Worm (Caenorhabditis elegans): Measurements from ENCODE around the gene D1086.21.

The D1086.21 gene

DNA sequence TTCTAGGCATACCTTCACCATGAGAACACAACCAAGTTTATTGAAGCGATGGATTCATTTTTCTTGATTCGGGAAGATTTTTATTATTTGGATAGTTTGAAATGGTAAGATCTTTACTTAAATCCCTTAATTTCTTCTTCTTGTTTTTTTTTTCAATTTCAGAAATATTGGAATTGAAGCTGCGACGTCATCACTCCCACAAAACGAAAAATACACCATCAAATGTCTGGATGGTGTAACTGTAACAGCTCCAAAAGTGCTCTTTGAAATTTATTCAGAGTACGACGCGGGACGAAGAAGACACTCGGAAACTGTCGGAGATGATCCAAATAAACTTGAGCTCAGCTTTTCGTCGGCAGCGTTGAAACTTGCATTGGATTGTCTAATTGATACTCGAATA, at the start of gene D1086.21:
Gene D1086.21, plus strand, starts transcription at position 301 of the 400 bp plus-strand sequence.
- TF ChIP-seq ceh-19 (GFP tag; optimal IDR thresholded peaks at IDR 0.05) (no peak), ceh-14 (tag; optimal IDR thresholded peaks at IDR 0.05) (no peak), ceh-22 (tag; optimal IDR thresholded peaks at IDR 0.05) (no peak), C08G9.2 (tag; optimal IDR thresholded peaks at IDR 0.05) (no peak), ceh-6 (GFP tag; optimal IDR thresholded peaks at IDR 0.05) (no peak), che-1 (tag; optimal IDR thresholded peaks at IDR 0.05) (no peak), sox-4 (tag; optimal IDR thresholded peaks at IDR 0.05) (no peak), zip-5 (tag; optimal IDR thresholded peaks at IDR 0.05) (no peak), ceh-18 (tag; optimal IDR thresholded peaks at IDR 0.05) (no peak), ceh-48 (tag; optimal IDR thresholded peaks at IDR 0.05) (no peak), T23F11.4 (GFP tag; optimal IDR thresholded peaks at IDR 0.05) (no peak), dmd-4 (tag; optimal IDR thresholded peaks at IDR 0.05; ENCODE audit: borderline replicate concordance) (no peak), tbx-7 (tag; optimal IDR thresholded peaks at IDR 0.05) (no peak), F13H6.1 (tag; optimal IDR thresholded peaks at IDR 0.05) (no peak), ref-2 (tag; optimal IDR thresholded peaks at IDR 0.05) (no peak), nfya-1 (tag; optimal IDR thresholded peaks at IDR 0.05) (no peak), nhr-11 (tag; optimal IDR thresholded peaks at IDR 0.05) (no peak), nhr-232 (tag; optimal IDR thresholded peaks at IDR 0.05) (no peak), lim-6 (tag; optimal IDR thresholded peaks at IDR 0.05) (no peak), sox-2 (GFP tag; IDR thresholded peaks at IDR 0.05) (no peak)

- TF ChIP-seq fax-1 (tag; optimal IDR thresholded peaks at IDR 0.05) (no peak), ceh-24 (tag; optimal IDR thresholded peaks at IDR 0.05) (no peak), K09A11.1 (tag; optimal IDR thresholded peaks at IDR 0.05; ENCODE audit: insufficient read depth) (no peak), unc-55 (GFP tag; optimal IDR thresholded peaks at IDR 0.05) (no peak), pax-1 (tag; optimal IDR thresholded peaks at IDR 0.05) (no peak), hlh-13 (GFP tag; optimal IDR thresholded peaks at IDR 0.05) (no peak), ceh-34 (tag; optimal IDR thresholded peaks at IDR 0.05) (no peak), ttx-3 (tag; optimal IDR thresholded peaks at IDR 0.05) (no peak), eyg-1 (tag; optimal IDR thresholded peaks at IDR 0.05) (no peak), ceh-18 (tag; optimal IDR thresholded peaks at IDR 0.05) (no peak), nhr-11 (tag; optimal IDR thresholded peaks at IDR 0.05) (no peak)
These were observed 47.0 kb upstream of the D1086.21 start, which contains the start of gene srh-308 for ce11 chrV:14017476-14017875. Gene srh-308 (minus strand): TSS chrV:14017576.

DNA sequence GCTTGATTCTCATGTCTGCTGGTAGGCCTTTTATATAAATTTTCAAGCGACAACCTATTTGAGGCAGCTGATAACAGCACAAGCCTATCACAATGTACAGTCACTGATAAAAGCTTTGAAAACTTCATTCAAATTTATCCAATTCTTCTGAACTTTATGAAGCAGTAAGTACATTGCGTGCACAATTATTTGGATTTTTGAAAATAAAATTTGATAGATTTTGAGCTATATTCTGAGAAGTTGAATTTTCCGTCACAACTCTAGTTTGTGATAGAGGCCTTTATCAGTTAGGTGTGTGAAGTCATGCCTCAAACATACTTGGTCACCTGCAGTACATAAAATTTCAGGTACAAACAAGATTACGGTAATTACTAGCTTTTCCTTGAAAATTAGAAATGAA, 45.9 kb upstream of the D1086.21 start, which contains the start of the genes mtl-2 and T08G5.1:
Gene mtl-2, minus strand, starts transcription at position 34 of the 400 bp plus-strand sequence.
Gene T08G5.1, plus strand, starts transcription at position 127 of the 400 bp plus-strand sequence.
- TF ChIP-seq ttx-3 (tag; optimal IDR thresholded peaks at IDR 0.05), result no peak
- peak; percentile 49 for TF ChIP-seq elt-2 (tag; optimal IDR thresholded peaks at IDR 0.05)
- no peak for TF ChIP-seq unc-86 (tag; optimal IDR thresholded peaks at IDR 0.05)

- TF ChIP-seq ceh-19 (GFP tag; optimal IDR thresholded peaks at IDR 0.05) (no peak), pag-3 (tag; optimal IDR thresholded peaks at IDR 0.05; ENCODE audit: borderline replicate concordance) (no peak), pax-1 (tag; optimal IDR thresholded peaks at IDR 0.05) (no peak), dve-1 (tag; optimal IDR thresholded peaks at IDR 0.05) (no peak), hlh-8 (tag; optimal IDR thresholded peaks at IDR 0.05) (no peak), tbx-2 (tag; optimal IDR thresholded peaks at IDR 0.05) (no peak), unc-3 (GFP tag; conservative IDR thresholded peaks at IDR 0.05) (no peak), unc-3 (tag; optimal IDR thresholded peaks at IDR 0.05) (no peak), pha-4 (tag; optimal IDR thresholded peaks at IDR 0.05) (no peak), ceh-2 (tag; optimal IDR thresholded peaks at IDR 0.05) (no peak), C08G9.2 (tag; optimal IDR thresholded peaks at IDR 0.05) (no peak), K09A11.1 (tag; optimal IDR thresholded peaks at IDR 0.05; ENCODE audit: insufficient read depth) (no peak)
These were observed 41.4 kb upstream of the D1086.21 start, which contains the start of gene T08G5.15 for ce11 chrV:14023074-14023473. Gene T08G5.15 (minus strand): TSS chrV:14023174.

All from whole organism, late embryonic.